Fruit fly (Drosophila melanogaster) whole organism, embryonic: ENCODE data around the gene CG11178.

Experiments
- CG1024 ChIP-seq: fragments of 200-800 bp; sonication (Bioruptor generic); IDR thresholded peaks from 2 replicates; pipeline ENCODE4 v1.3.6; 2022; ENCODE audit warnings: missing biosample characterization, missing genetic modification characterization
- CG10321 ChIP-seq: fragments of 200-800 bp; sonication (Bioruptor generic); IDR thresholded peaks from 2 replicates; pipeline ENCODE4 v1.3.6; 2022; ENCODE audit warnings: missing biosample characterization, missing genetic modification characterization
- CG10543 ChIP-seq: fragments of 200-800 bp; sonication (Bioruptor generic); optimal IDR thresholded peaks from 3 replicates; lab custom pipeline; 2017; ENCODE audit warnings: missing biosample characterization, mild to moderate bottlenecking, missing genetic modification characterization, moderate library complexity
- CG14014 ChIP-seq: fragments of 200-800 bp; sonication (Bioruptor generic); IDR thresholded peaks from 2 replicates; pipeline ENCODE4 v1.3.6; 2022; ENCODE audit warnings: missing biosample characterization, missing genetic modification characterization
- CG15601 ChIP-seq: fragments of 200-800 bp; sonication (Bioruptor generic); optimal IDR thresholded peaks from 3 replicates; lab custom pipeline; 2019; ENCODE audit warnings: missing biosample characterization, mild to moderate bottlenecking, missing genetic modification characterization, moderate library complexity
- CG1647 ChIP-seq: fragments of 200-800 bp; sonication (Bioruptor generic); optimal IDR thresholded peaks from 3 replicates; lab custom pipeline; 2016; ENCODE audit warnings: missing biosample characterization, missing genetic modification characterization
- CG16813 ChIP-seq: fragments of 200-800 bp; sonication (Bioruptor generic); IDR thresholded peaks from 3 replicates; pipeline ENCODE4 v1.3.6; 2022; ENCODE audit warnings: missing biosample characterization, missing genetic modification characterization; ENCODE audit not compliant: partially characterized antibody
- CG16863 ChIP-seq: fragments of 200-800 bp; sonication (Bioruptor generic); optimal IDR thresholded peaks from 3 replicates; lab custom pipeline; 2016; ENCODE audit warnings: missing biosample characterization, missing genetic modification characterization
- CG17385 ChIP-seq: fragments of 200-800 bp; sonication (Bioruptor generic); optimal IDR thresholded peaks from 3 replicates; lab custom pipeline; 2018; ENCODE audit warnings: missing biosample characterization, mild to moderate bottlenecking, missing genetic modification characterization
- CG1832 ChIP-seq: fragments of 200-800 bp; sonication (Bioruptor generic); optimal IDR thresholded peaks from 2 replicates; lab custom pipeline; 2017; ENCODE audit warnings: missing biosample characterization, mild to moderate bottlenecking, missing genetic modification characterization, inconsistent platforms
- CG32532 ChIP-seq: fragments of 200-800 bp; sonication (Bioruptor generic); IDR thresholded peaks from 2 replicates; pipeline ENCODE4 v1.3.6; 2022; ENCODE audit warnings: missing biosample characterization, missing genetic modification characterization
- CG4328 ChIP-seq: fragments of 200-800 bp; sonication (Bioruptor generic); optimal IDR thresholded peaks from 3 replicates; lab custom pipeline; 2017; ENCODE audit warnings: missing biosample characterization, missing genetic modification reagents, missing genetic modification characterization
- CG6813 ChIP-seq: fragments of 200-800 bp; sonication (Bioruptor generic); optimal IDR thresholded peaks from 2 replicates; lab custom pipeline; 2017; ENCODE audit warnings: missing biosample characterization, missing genetic modification characterization, mild to moderate bottlenecking, moderate library complexity, missing genetic modification reagents
- CG6854 ChIP-seq: fragments of 200-800 bp; sonication (Bioruptor generic); optimal IDR thresholded peaks from 3 replicates; lab custom pipeline; 2017; ENCODE audit warnings: missing biosample characterization, mild to moderate bottlenecking, missing genetic modification characterization
- Dip3 ChIP-seq: fragments of 200-800 bp; sonication (Bioruptor generic); optimal IDR thresholded peaks from 3 replicates; lab custom pipeline; 2016; ENCODE audit warnings: missing biosample characterization, missing genetic modification characterization
- Lim3 ChIP-seq: fragments of 200-800 bp; sonication (Bioruptor generic); IDR thresholded peaks from 2 replicates; pipeline ENCODE4 v1.3.6; 2022; ENCODE audit warnings: missing biosample characterization, missing genetic modification characterization
- Med ChIP-seq: fragments of 200-800 bp; sonication (Bioruptor generic); peaks from one replicate; lab custom pipeline; 2016; ENCODE audit warnings: missing biosample characterization, missing genetic modification characterization, mild to moderate bottlenecking, inconsistent platforms, moderate library complexity
- Meics ChIP-seq: fragments of 200-800 bp; sonication (Bioruptor generic); optimal IDR thresholded peaks from 2 replicates; lab custom pipeline; 2017; ENCODE audit warnings: missing biosample characterization, mild to moderate bottlenecking, missing genetic modification characterization
- Nf-YC ChIP-seq: fragments of 200-800 bp; optimal IDR thresholded peaks from 3 replicates; lab custom pipeline; 2019; ENCODE audit warnings: missing biosample characterization, mild to moderate bottlenecking, missing genetic modification characterization, moderate library complexity
- Opbp ChIP-seq: fragments of 200-800 bp; sonication (Bioruptor generic); IDR thresholded peaks from 3 replicates; pipeline ENCODE4 v1.3.6; 2022; ENCODE audit warnings: missing biosample characterization, missing genetic modification characterization; ENCODE audit not compliant: partially characterized antibody
- Pdp1 ChIP-seq, 2 experiments: fragments of 200-800 bp; sonication (Bioruptor generic); optimal IDR thresholded peaks; 3 replicates each; lab custom pipeline; 2016; ENCODE audit warnings: missing biosample characterization in 2 of 2, missing genetic modification characterization in 2 of 2, mild to moderate bottlenecking in 1 of 2, moderate library complexity in 1 of 2
- Sox102F ChIP-seq: fragments of 200-800 bp; sonication (Bioruptor generic); optimal IDR thresholded peaks from 2 replicates; lab custom pipeline; 2018; ENCODE audit warnings: missing biosample characterization, mild to moderate bottlenecking, missing genetic modification characterization, moderate library complexity
- Spps ChIP-seq: fragments of 200-800 bp; sonication (Bioruptor generic); optimal IDR thresholded peaks from 2 replicates; lab custom pipeline; 2018; ENCODE audit warnings: missing biosample characterization, mild to moderate bottlenecking, missing genetic modification characterization
- abd-A ChIP-seq: fragments of 200-800 bp; sonication (Bioruptor generic); optimal IDR thresholded peaks from 3 replicates; lab custom pipeline; 2019; ENCODE audit warnings: missing biosample characterization, mild to moderate bottlenecking, missing genetic modification characterization, moderate library complexity
- cg ChIP-seq: fragments of 200-800 bp; sonication (Bioruptor generic); optimal IDR thresholded peaks from 3 replicates; lab custom pipeline; 2019; ENCODE audit warnings: missing biosample characterization, mild to moderate bottlenecking, missing genetic modification characterization, moderate library complexity
- chinmo ChIP-seq: fragments of 200-800 bp; sonication (Bioruptor generic); IDR thresholded peaks from 4 replicates; pipeline ENCODE4 v1.3.6; 2022; ENCODE audit warnings: missing biosample characterization, missing genetic modification characterization; ENCODE audit not compliant: partially characterized antibody
- corto ChIP-seq: fragments of 200-800 bp; sonication (Bioruptor generic); optimal IDR thresholded peaks from 2 replicates; lab custom pipeline; 2016; ENCODE audit warnings: missing biosample characterization, mild to moderate bottlenecking, missing genetic modification characterization, moderate library complexity
- dm ChIP-seq: fragments of 200-800 bp; sonication (Bioruptor generic); optimal IDR thresholded peaks from 3 replicates; lab custom pipeline; 2016; ENCODE audit warnings: missing biosample characterization, missing genetic modification characterization
- ems ChIP-seq: fragments of 200-800 bp; sonication (Bioruptor generic); optimal IDR thresholded peaks from 3 replicates; lab custom pipeline; 2016; ENCODE audit warnings: missing biosample characterization, missing genetic modification characterization
- gro ChIP-seq: fragments of 200-800 bp; sonication (Bioruptor generic); optimal IDR thresholded peaks from 2 replicates; lab custom pipeline; 2016; ENCODE audit warnings: missing biosample characterization, missing genetic modification characterization
- gt ChIP-seq: fragments of 200-800 bp; sonication (Bioruptor generic); IDR thresholded peaks from 2 replicates; pipeline ENCODE4 v1.3.6; 2022; ENCODE audit warnings: missing biosample characterization, missing genetic modification characterization
- h ChIP-seq: fragments of >200 bp; optimal IDR thresholded peaks from 2 replicates; lab custom pipeline; 2017
- kah ChIP-seq: fragments of 200-800 bp; sonication (Bioruptor generic); optimal IDR thresholded peaks from 2 replicates; lab custom pipeline; 2018; ENCODE audit warnings: missing biosample characterization, mild to moderate bottlenecking, missing genetic modification characterization
- lab ChIP-seq: fragments of 200-800 bp; sonication (Bioruptor generic); optimal IDR thresholded peaks from 3 replicates; lab custom pipeline; 2017; ENCODE audit warnings: missing biosample characterization, missing genetic modification characterization, mild to moderate bottlenecking, moderate library complexity, missing genetic modification reagents
- phol ChIP-seq: fragments of 200-800 bp; sonication (Bioruptor generic); optimal IDR thresholded peaks from 3 replicates; lab custom pipeline; 2018; ENCODE audit warnings: missing biosample characterization, mild to moderate bottlenecking, missing genetic modification characterization, moderate library complexity
- pzg ChIP-seq: fragments of 200-800 bp; sonication (Bioruptor generic); optimal IDR thresholded peaks from 3 replicates; lab custom pipeline; 2018; ENCODE audit warnings: missing biosample characterization, mild to moderate bottlenecking, missing genetic modification characterization, moderate library complexity
- scrt ChIP-seq: fragments of 200-800 bp; sonication (Bioruptor generic); optimal IDR thresholded peaks from 2 replicates; lab custom pipeline; 2018; ENCODE audit warnings: missing biosample characterization, mild to moderate bottlenecking, missing genetic modification characterization, moderate library complexity
- sd ChIP-seq: fragments of 200-800 bp; sonication (Bioruptor generic); optimal IDR thresholded peaks from 3 replicates; lab custom pipeline; 2018; ENCODE audit warnings: missing biosample characterization, mild to moderate bottlenecking, missing genetic modification characterization, moderate library complexity
- sens ChIP-seq: fragments of 200-800 bp; sonication (Bioruptor generic); peaks from one replicate; lab custom pipeline; 2016; ENCODE audit warnings: missing biosample characterization, missing genetic modification characterization
- so ChIP-seq: fragments of 200-800 bp; sonication (Bioruptor generic); IDR thresholded peaks from 3 replicates; pipeline ENCODE4 v1.3.6; 2022; ENCODE audit warnings: missing biosample characterization, missing genetic modification characterization
- sr ChIP-seq: fragments of 200-800 bp; sonication (Bioruptor generic); IDR thresholded peaks from 3 replicates; pipeline ENCODE4 v1.3.6; 2022; ENCODE audit warnings: missing biosample characterization, missing genetic modification characterization
- z ChIP-seq: fragments of 200-800 bp; sonication (Bioruptor generic); IDR thresholded peaks from 3 replicates; pipeline ENCODE4 v1.3.6; 2022; ENCODE audit warnings: missing biosample characterization, missing genetic modification characterization

Gene CG11178

DNA sequence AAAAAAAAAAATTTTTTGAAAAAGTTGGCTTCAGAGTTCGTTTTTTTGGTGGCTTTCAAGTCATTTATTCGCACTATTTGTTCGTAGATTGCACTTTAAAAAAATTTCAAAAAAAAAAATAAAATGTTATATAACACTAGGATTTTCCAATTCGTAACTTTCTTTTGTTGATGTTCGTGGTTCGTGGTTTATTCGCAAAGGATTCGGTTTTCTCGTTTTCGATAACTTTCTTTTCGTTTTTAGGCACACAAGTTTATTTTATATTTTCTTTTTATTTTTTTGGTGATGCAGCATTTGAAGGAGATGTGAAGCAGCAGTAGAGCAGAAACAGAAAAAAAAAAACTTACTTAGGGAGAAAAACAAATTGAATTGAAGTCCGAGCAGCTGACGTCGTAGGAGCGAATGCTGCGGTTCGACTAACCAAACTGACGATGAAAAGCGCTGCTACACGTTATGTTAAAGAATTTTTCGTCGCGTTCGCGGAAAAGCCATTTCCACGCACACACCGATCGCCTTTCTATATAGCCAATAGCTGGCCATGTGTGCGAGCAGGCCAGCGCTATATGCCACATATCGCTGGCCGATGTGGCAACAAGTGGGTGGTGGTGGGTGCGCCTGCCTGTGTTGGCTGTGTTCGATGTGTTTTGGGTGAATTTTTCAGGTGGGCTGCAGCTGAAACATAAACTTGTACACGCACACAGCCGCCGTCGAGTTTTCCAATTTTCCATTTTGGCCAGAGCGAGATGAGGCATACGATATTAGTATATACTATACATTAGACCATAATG, 3.2 kb upstream of the CG11178 start, which contains the start of gene up:
up (minus strand) TSS at position 508 of the 788 bp plus-strand sequence.
- TF ChIP-seq CG1832 (GFP tag; lab: Kevin White, UChicago) (peak; percentile 23), CG6854 (GFP tag; lab: Kevin White, UChicago) (no peak), CG16813 (GFP tag; lab: Robert Waterston, UW) (no peak), pzg (GFP tag; lab: Kevin White, UChicago) (no peak), dm (GFP tag; lab: Kevin White, UChicago) (no peak), Spps (no peak), Sox102F (GFP tag; lab: Kevin White, UChicago) (no peak), z (GFP tag; lab: Robert Waterston, UW) (no peak), Med (GFP tag; lab: Kevin White, UChicago) (peak; percentile 45), CG14014 (no peak), scrt (GFP tag; lab: Kevin White, UChicago) (peak; percentile 9), CG4328 (no peak), so (GFP tag; lab: Robert Waterston, UW) (0 out of 3 replicates have a peak, but pooled peaks have one; percentile 6), CG15601 (tag; lab: Kevin White, UChicago) (no peak), sd (tag; lab: Kevin White, UChicago) (peak; percentile 71), Dip3 (GFP tag; lab: Kevin White, UChicago) (no peak), sr (GFP tag; lab: Robert Waterston, UW) (peak; percentile 55; the same call in 2 of the 3 replicates), gro (GFP tag; lab: Kevin White, UChicago) (no peak), Nf-YC (tag; lab: Kevin White, UChicago) (no peak), CG6813 (GFP tag; lab: Kevin White, UChicago) (no peak), CG10543 (peak; percentile 17), Meics (GFP tag; lab: Kevin White, UChicago) (no peak), chinmo (GFP tag; lab: Robert Waterston, UW) (0 out of 4 replicates have a peak, but pooled peaks have one; percentile 49), CG10321 (GFP tag; lab: Robert Waterston, UW) (peak; percentile 61), abd-A (tag; lab: Kevin White, UChicago) (peak; percentile 1), gt (GFP tag; lab: Robert Waterston, UW) (no peak), lab (GFP tag; lab: Kevin White, UChicago) (no peak), phol (tag; lab: Kevin White, UChicago) (no peak), CG1024 (GFP tag; lab: Robert Waterston, UW) (no peak), kah (GFP tag; lab: Kevin White, UChicago) (peak; percentile 94), CG16863 (GFP tag; lab: Kevin White, UChicago) (no peak), sens (GFP tag; lab: Kevin White, UChicago) (peak; percentile 51), CG32532 (0 out of 2 replicates have a peak, but pooled peaks have one; percentile 7), Opbp (GFP tag; lab: Robert Waterston, UW) (0 out of 3 replicates have a peak, but pooled peaks have one; percentile 23), Lim3 (no peak), cg (GFP tag; lab: Kevin White, UChicago) (peak; percentile 55), ems (no peak), Pdp1 (GFP tag; optimal IDR thresholded peaks at IDR 0.05; lab: Kevin White, UChicago) (peak in 1 of 2 experiments; percentile 74), corto (GFP tag; lab: Kevin White, UChicago) (no peak), CG1647 (GFP tag; lab: Kevin White, UChicago) (no peak), CG17385 (no peak), h (lab: Kevin White, UChicago) (no peak)
